Worm (Caenorhabditis elegans) whole organism, midembryonic: ENCODE data around the gene Y39B6A.30.
"Not testable (repeated sequence)": the region's sequence is repeated elsewhere in the genome, so short reads cannot be mapped to it uniquely, and the experiment has no call there.

Experiments used
- T22C8.4 ChIP-seq: fragments of 200-800 bp; sonication (Bioruptor generic); IDR thresholded peaks from 2 replicates; pipeline ENCODE4 v1.3.6; 2022; ENCODE audit warnings: missing genetic modification characterization, missing compliant biosample characterization
- cog-1 ChIP-seq: sonication (generic microtip); optimal IDR thresholded peaks from 2 replicates; lab custom pipeline; 2016; ENCODE audit warnings: missing genetic modification characterization, missing compliant biosample characterization
- flt-1 ChIP-seq: fragments of 200-800 bp; sonication (Bioruptor generic); IDR thresholded peaks from 2 replicates; pipeline ENCODE4 v1.3.6; 2022; ENCODE audit warnings: missing genetic modification characterization, missing compliant biosample characterization
- klf-2 ChIP-seq: fragments of 200-800 bp; sonication (Bioruptor generic); conservative IDR thresholded peaks from 2 replicates; pipeline ENCODE4 v1.3.6; 2022; ENCODE audit warnings: missing genetic modification reagents, missing genetic modification characterization, missing compliant biosample characterization
- med-1 ChIP-seq: sonication (generic microtip); optimal IDR thresholded peaks from 2 replicates; lab custom pipeline; 2017; ENCODE audit warnings: missing genetic modification characterization, mild to moderate bottlenecking, missing compliant biosample characterization, antibody characterized with exemption, missing genetic modification reagents; ENCODE audit not compliant: insufficient read depth
- ref-1 ChIP-seq: fragments of 200-800 bp; sonication (Bioruptor generic); conservative IDR thresholded peaks from 2 replicates; pipeline ENCODE4 v1.3.6; 2022; ENCODE audit warnings: missing genetic modification reagents, missing genetic modification characterization, missing compliant biosample characterization
- tab-1 ChIP-seq: fragments of 200-800 bp; sonication (Bioruptor generic); IDR thresholded peaks from 2 replicates; pipeline ENCODE4 v1.3.6; 2022; ENCODE audit warnings: missing genetic modification characterization, missing compliant biosample characterization
- ztf-23 ChIP-seq: fragments of 200-800 bp; sonication (Bioruptor generic); IDR thresholded peaks from 2 replicates; pipeline ENCODE4 v1.3.6; 2022; ENCODE audit warnings: missing genetic modification reagents, missing genetic modification characterization, missing compliant biosample characterization
- ztf-29 ChIP-seq: fragments of 200-800 bp; sonication (Bioruptor generic); IDR thresholded peaks from 2 replicates; pipeline ENCODE4 v1.3.6; 2022; ENCODE audit warnings: missing genetic modification reagents, missing genetic modification characterization, missing compliant biosample characterization

The Y39B6A.30 gene

DNA sequence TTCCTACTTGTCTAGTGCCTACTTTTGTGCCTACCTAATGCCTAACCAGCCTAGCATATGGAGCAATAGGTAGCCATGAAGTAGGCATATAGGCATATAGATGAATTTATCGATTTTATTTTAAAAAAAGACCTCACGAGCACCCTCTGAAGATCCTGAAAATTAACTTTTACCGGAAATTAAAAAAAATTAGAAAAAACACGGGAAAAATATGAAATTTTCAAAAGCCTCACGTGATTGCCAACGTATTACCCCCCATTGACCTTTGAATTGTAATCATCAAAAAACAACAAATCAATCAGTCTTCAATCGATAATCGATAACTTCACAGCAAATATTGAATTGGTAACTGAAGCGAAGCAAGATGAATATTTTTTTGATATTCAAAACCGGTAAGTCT is at the start of gene Y39B6A.30:
Gene Y39B6A.30, plus strand, starts transcription at position 301 of the 400 bp plus-strand sequence.
- TF ChIP-seq cog-1 (tag; lab: Kevin White, UChicago); T22C8.4 (GFP tag; lab: Robert Waterston, UW); klf-2: not testable (repeated sequence)

ce11 chrV:18967479-18968056 is 46.8 kb upstream of the Y39B6A.30 start, which contains the start of gene Y39B6A.43:
Gene Y39B6A.43 (minus strand): TSS chrV:18967829.
- TF ChIP-seq flt-1 (GFP tag; lab: Robert Waterston, UW): peak; percentile 88
- peak; percentile 54 for TF ChIP-seq T22C8.4 (GFP tag; lab: Robert Waterston, UW)
- TF ChIP-seq tab-1 (GFP tag; lab: Robert Waterston, UW): 0 out of 2 replicates have a peak, but pooled peaks have one; percentile 62
- no peak for TF ChIP-seq med-1 (GFP tag; lab: Kevin White, UChicago)
- TF ChIP-seq ztf-29 (GFP tag; lab: Robert Waterston, UW): no peak
- peak; percentile 84 for TF ChIP-seq cog-1 (tag; lab: Kevin White, UChicago)
- no peak for TF ChIP-seq ref-1 (GFP tag; lab: Robert Waterston, UW)
- TF ChIP-seq ztf-23 (GFP tag; lab: Robert Waterston, UW): peak; percentile 83
- 0 out of 2 replicates have a peak, but pooled peaks have one; percentile 17 for TF ChIP-seq klf-2

DNA sequence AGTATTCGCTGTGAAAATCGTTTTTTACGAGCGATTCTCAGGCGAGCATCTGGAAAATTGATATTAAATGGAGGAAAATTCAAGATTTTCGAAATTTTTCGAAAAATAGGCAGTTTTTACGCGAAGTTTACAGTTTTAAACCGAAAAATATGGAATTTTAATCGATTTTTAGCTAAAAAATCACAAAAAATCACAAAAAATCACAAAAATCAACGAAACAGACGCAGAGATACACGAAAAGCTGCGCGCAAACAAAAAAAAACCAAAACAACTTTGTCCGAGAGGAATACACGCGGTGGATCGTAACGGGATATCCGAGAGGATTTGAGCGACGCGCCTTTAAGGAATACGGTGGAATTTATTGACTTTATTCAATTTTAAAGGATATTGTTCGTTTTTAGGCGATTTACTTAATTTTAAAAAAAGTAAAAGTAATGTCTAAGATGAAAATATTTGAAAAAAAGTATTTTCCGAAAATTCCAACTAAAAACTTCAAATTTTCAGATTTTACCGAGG is 44.7 kb upstream of the Y39B6A.30 start, which contains the start of gene Y39B6A.42:
Gene Y39B6A.42, minus strand, starts transcription at position 51 of the 516 bp plus-strand sequence.
- TF ChIP-seq med-1 (GFP tag; lab: Kevin White, UChicago) (no peak), cog-1 (tag; lab: Kevin White, UChicago) (no peak), tab-1 (GFP tag; lab: Robert Waterston, UW) (no peak), ref-1 (GFP tag; lab: Robert Waterston, UW) (no peak), ztf-23 (GFP tag; lab: Robert Waterston, UW) (no peak), klf-2 (no peak), flt-1 (GFP tag; lab: Robert Waterston, UW) (no peak), ztf-29 (GFP tag; lab: Robert Waterston, UW) (no peak), T22C8.4 (GFP tag; lab: Robert Waterston, UW) (no peak)

ce11 chrV:18976539-18976938 is 37.8 kb upstream of the Y39B6A.30 start:
- TF ChIP-seq tab-1 (GFP tag; lab: Robert Waterston, UW) (no peak), cog-1 (tag; lab: Kevin White, UChicago) (no peak), ztf-23 (GFP tag; lab: Robert Waterston, UW) (no peak), T22C8.4 (GFP tag; lab: Robert Waterston, UW) (no peak), flt-1 (GFP tag; lab: Robert Waterston, UW) (no peak), med-1 (GFP tag; lab: Kevin White, UChicago) (no peak), ref-1 (GFP tag; lab: Robert Waterston, UW) (no peak), klf-2 (no peak), ztf-29 (GFP tag; lab: Robert Waterston, UW) (no peak)

DNA sequence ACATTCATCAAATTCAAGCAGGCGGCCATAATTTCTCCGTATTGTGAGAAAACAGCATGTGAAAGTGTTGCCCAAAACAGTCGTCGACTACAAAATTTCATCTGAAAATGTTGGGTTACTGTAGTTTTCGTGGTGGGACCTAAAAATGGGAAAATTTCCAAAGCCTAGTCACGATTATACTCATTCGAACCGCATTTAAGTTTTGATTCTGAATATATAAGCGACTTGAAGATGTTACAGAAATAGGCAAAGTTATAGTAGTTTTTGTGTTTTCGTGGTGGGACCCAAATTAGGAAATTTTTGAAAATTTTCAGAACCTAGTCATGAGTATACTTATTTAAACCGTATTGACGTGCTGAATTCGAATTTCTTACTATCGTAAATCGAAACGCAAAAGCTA is 36.5 kb upstream of the Y39B6A.30 start, which contains the start of gene Y39B6A.41:
Gene Y39B6A.41, minus strand, starts transcription at position 101 of the 400 bp plus-strand sequence.
- TF ChIP-seq ztf-23 (GFP tag; lab: Robert Waterston, UW) (no peak), flt-1 (GFP tag; lab: Robert Waterston, UW) (no peak), tab-1 (GFP tag; lab: Robert Waterston, UW) (no peak), cog-1 (tag; lab: Kevin White, UChicago) (no peak)

- TF ChIP-seq tab-1 (GFP tag; lab: Robert Waterston, UW): no peak
These were observed 36.1 kb upstream of the Y39B6A.30 start for ce11 chrV:18978301-18978700.

ce11 chrV:18980091-18980490 is 34.3 kb upstream of the Y39B6A.30 start:
- TF ChIP-seq tab-1 (GFP tag; lab: Robert Waterston, UW) (peak; percentile 60; the same call in 1 of the 2 replicates), flt-1 (GFP tag; lab: Robert Waterston, UW) (0 out of 2 replicates have a peak, but pooled peaks have one; percentile 15)

DNA sequence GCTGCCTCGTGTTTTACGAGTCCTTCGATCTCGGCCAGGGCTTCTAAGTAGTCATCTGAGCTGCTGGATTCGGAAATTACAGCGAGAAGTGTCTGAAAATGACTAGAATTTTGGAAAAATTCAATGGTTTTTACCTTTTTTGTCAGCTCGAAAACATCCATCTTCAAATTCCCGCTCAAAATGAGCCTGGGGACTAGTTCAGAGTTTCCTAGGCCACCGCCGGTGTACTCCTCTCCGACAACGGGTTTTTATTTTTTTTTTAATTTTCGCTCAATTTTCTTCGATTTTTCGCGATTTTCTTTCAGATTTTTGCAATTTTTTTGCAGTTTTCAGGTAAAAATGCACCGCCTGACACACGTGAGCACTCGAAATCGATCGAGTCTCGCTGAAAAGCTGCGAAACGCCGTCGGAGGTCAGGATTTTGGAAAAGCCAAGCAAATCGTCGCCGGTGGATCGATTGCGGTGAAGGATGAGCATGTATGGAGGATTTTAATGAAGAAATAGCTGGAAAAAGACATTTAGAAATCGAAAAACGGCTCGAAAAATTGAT is 33.3 kb upstream of the Y39B6A.30 start, which contains the start of the genes mrps-35 and sws-1:
Gene mrps-35, plus strand, starts transcription at position 327 of the 550 bp plus-strand sequence.
Gene sws-1, minus strand, starts transcription at position 500 of the 550 bp plus-strand sequence.
- TF ChIP-seq flt-1 (GFP tag; lab: Robert Waterston, UW) (peak; percentile 57; the same call in 1 of the 2 replicates), tab-1 (GFP tag; lab: Robert Waterston, UW) (no peak), ztf-29 (GFP tag; lab: Robert Waterston, UW) (0 out of 2 replicates have a peak, but pooled peaks have one; percentile 24), cog-1 (tag; lab: Kevin White, UChicago) (no peak), med-1 (GFP tag; lab: Kevin White, UChicago) (no peak), ztf-23 (GFP tag; lab: Robert Waterston, UW) (0 out of 2 replicates have a peak, but pooled peaks have one; percentile 34), ref-1 (GFP tag; lab: Robert Waterston, UW) (no peak), T22C8.4 (GFP tag; lab: Robert Waterston, UW) (peak; percentile 30; the same call in 1 of the 2 replicates), klf-2 (0 out of 2 replicates have a peak, but pooled peaks have one; percentile 49)

ce11 chrV:18981736-18982135 is 32.6 kb upstream of the Y39B6A.30 start:
- TF ChIP-seq ztf-23 (GFP tag; lab: Robert Waterston, UW): no peak
- no peak for TF ChIP-seq ref-1 (GFP tag; lab: Robert Waterston, UW)
- no peak for TF ChIP-seq cog-1 (tag; lab: Kevin White, UChicago)
